Worm (Caenorhabditis elegans): Measurements from ENCODE around the gene ncr-2.

Gene ncr-2

DNA sequence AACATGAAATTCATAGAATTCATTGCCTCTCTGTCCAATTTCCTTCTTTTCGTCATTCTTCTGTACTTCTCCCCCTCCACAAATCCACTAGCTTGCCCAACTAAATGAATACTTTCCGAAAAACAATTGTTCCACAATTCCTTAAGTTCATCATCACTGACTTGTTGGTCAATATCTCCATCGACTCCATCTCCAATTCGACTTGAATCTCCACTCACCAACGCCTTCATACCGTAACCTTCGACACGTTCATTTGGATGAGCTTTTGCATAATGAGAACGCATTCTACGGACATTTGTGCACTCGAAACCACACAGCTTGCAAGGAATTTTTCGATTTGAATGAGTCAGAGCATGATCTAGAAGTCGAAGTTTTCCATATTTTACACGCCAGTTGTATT lies 17.2 kb upstream of the ncr-2 start:
- TF ChIP-seq ama-1 (optimal IDR thresholded peaks at IDR 0.05) (no peak), scrt-1 (GFP tag; IDR thresholded peaks at IDR 0.05) (no peak), B0310.2 (tag; optimal IDR thresholded peaks at IDR 0.05) (no peak), hmbx-1 (tag; optimal IDR thresholded peaks at IDR 0.05) (no peak), tbx-11 (GFP tag; IDR thresholded peaks at IDR 0.05) (no peak), F13C5.2 (tag; optimal IDR thresholded peaks at IDR 0.05) (no peak), tra-4 (tag; optimal IDR thresholded peaks at IDR 0.05) (no peak), sea-1 (GFP tag; conservative IDR thresholded peaks at IDR 0.05) (no peak), pes-1 (GFP tag; IDR thresholded peaks at IDR 0.05) (no peak), ceh-13 (GFP tag; optimal IDR thresholded peaks at IDR 0.05) (no peak), ceh-36 (tag; optimal IDR thresholded peaks at IDR 0.05) (no peak), hmg-4 (GFP tag; optimal IDR thresholded peaks at IDR 0.05) (no peak), hnd-1 (tag; optimal IDR thresholded peaks at IDR 0.05) (no peak), ets-7 (tag; optimal IDR thresholded peaks at IDR 0.05) (no peak), flt-1 (GFP tag; IDR thresholded peaks at IDR 0.05) (no peak), tbx-37 (GFP tag; conservative IDR thresholded peaks at IDR 0.05) (no peak), aly-1 (tag; optimal IDR thresholded peaks at IDR 0.05) (no peak)

DNA sequence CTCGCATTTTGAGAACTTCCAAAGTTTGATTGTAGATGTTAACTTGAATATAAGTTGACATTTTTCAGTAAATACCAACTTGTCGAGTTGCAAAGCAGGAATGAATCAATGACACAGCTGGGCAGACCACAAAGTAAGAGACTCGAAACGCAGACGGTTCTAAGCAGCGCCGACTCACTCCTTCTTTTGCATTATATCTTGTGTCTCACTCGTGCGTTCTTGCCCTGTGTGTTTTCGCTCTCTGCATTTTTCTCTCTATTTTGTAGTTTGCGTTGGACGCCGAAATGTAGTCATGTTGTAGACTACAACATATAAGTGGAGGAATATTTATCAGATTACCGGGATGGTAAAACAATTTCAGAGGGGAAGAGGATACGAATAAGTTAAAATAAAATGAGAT lies 15.3 kb upstream of the ncr-2 start, which contains the start of gene C02F5.12:
C02F5.12 (minus strand) TSS at position 221 of the 400 bp plus-strand sequence.
- TF ChIP-seq ama-1 (optimal IDR thresholded peaks at IDR 0.05): no peak
- TF ChIP-seq scrt-1 (GFP tag; IDR thresholded peaks at IDR 0.05): no peak
- no peak for TF ChIP-seq tbx-37 (GFP tag; conservative IDR thresholded peaks at IDR 0.05)
- no peak for TF ChIP-seq hnd-1 (tag; optimal IDR thresholded peaks at IDR 0.05)
- no peak for TF ChIP-seq ceh-36 (tag; optimal IDR thresholded peaks at IDR 0.05)
- TF ChIP-seq aly-1 (tag; optimal IDR thresholded peaks at IDR 0.05): no peak
- no peak for TF ChIP-seq hmg-4 (GFP tag; optimal IDR thresholded peaks at IDR 0.05)
- TF ChIP-seq ceh-13 (GFP tag; optimal IDR thresholded peaks at IDR 0.05): no peak
- TF ChIP-seq B0310.2 (tag; optimal IDR thresholded peaks at IDR 0.05): no peak
- TF ChIP-seq sea-1 (GFP tag; conservative IDR thresholded peaks at IDR 0.05): no peak
- no peak for TF ChIP-seq flt-1 (GFP tag; IDR thresholded peaks at IDR 0.05)
- TF ChIP-seq F13C5.2 (tag; optimal IDR thresholded peaks at IDR 0.05): no peak
- no peak for TF ChIP-seq pes-1 (GFP tag; IDR thresholded peaks at IDR 0.05)
- no peak for TF ChIP-seq tbx-11 (GFP tag; IDR thresholded peaks at IDR 0.05)
- no peak for TF ChIP-seq ets-7 (tag; optimal IDR thresholded peaks at IDR 0.05)
- TF ChIP-seq hmbx-1 (tag; optimal IDR thresholded peaks at IDR 0.05): no peak
- TF ChIP-seq tra-4 (tag; optimal IDR thresholded peaks at IDR 0.05): no peak

DNA sequence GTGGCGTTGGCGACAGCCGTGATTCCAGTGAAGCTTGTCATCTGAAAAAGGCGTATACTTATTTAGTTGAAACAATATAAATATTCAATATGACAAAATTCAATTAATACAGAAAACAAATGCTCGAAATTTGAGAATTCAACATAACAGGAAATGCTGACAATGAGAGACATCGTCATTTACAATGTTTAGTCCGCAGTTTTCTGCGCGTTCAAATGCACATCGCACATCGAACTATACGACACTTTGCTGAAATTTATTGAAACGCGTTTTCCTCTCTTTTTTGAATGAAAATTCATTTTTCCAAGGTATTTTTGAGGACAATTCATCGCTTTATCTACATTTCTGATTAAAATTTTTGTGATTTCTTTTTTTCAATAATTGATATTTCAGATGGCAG lies 14.1 kb upstream of the ncr-2 start, which contains the start of the genes pbs-6 and cids-1:
pbs-6 (minus strand) TSS at position 41 of the 400 bp plus-strand sequence.
cids-1 (plus strand) TSS at position 394 of the 400 bp plus-strand sequence.
- TF ChIP-seq ets-7 (tag; optimal IDR thresholded peaks at IDR 0.05) (no peak), sea-1 (GFP tag; conservative IDR thresholded peaks at IDR 0.05) (no peak), hnd-1 (tag; optimal IDR thresholded peaks at IDR 0.05) (no peak), flt-1 (GFP tag; IDR thresholded peaks at IDR 0.05) (no peak), tra-4 (tag; optimal IDR thresholded peaks at IDR 0.05) (no peak), hmbx-1 (tag; optimal IDR thresholded peaks at IDR 0.05) (no peak), tbx-11 (GFP tag; IDR thresholded peaks at IDR 0.05) (no peak), ama-1 (optimal IDR thresholded peaks at IDR 0.05) (no peak), scrt-1 (GFP tag; IDR thresholded peaks at IDR 0.05) (no peak), aly-1 (tag; optimal IDR thresholded peaks at IDR 0.05) (no peak), ceh-36 (tag; optimal IDR thresholded peaks at IDR 0.05) (no peak)

DNA sequence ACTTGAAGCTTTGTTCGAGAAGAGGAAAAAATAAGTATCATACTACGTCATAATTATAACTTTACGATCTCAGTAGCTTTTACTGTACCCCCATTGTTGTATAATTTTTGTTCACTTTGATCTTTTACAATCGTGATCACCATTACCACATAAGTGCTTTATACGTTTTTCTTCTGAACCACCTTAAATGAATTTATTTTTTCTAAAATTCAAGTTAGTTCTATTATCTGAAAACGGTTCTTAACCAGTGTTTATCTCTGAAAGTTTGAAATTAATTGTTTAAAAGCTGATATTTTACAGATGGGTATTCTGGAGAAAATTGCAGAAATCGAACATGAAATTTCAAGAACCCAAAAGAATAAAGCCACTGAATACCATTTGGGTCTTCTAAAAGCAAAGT lies 12.6 kb upstream of the ncr-2 start, which contains the start of gene C02F5.3:
C02F5.3 (plus strand) TSS at position 301 of the 400 bp plus-strand sequence.
- TF ChIP-seq ceh-13 (GFP tag; optimal IDR thresholded peaks at IDR 0.05) (no peak), hnd-1 (tag; optimal IDR thresholded peaks at IDR 0.05) (no peak), ama-1 (optimal IDR thresholded peaks at IDR 0.05) (no peak), scrt-1 (GFP tag; IDR thresholded peaks at IDR 0.05) (no peak), pes-1 (GFP tag; IDR thresholded peaks at IDR 0.05) (no peak), ceh-36 (tag; optimal IDR thresholded peaks at IDR 0.05) (no peak), sea-1 (GFP tag; conservative IDR thresholded peaks at IDR 0.05) (no peak), tbx-11 (GFP tag; IDR thresholded peaks at IDR 0.05) (no peak), hmbx-1 (tag; optimal IDR thresholded peaks at IDR 0.05) (no peak), hmg-4 (GFP tag; optimal IDR thresholded peaks at IDR 0.05) (no peak)

DNA sequence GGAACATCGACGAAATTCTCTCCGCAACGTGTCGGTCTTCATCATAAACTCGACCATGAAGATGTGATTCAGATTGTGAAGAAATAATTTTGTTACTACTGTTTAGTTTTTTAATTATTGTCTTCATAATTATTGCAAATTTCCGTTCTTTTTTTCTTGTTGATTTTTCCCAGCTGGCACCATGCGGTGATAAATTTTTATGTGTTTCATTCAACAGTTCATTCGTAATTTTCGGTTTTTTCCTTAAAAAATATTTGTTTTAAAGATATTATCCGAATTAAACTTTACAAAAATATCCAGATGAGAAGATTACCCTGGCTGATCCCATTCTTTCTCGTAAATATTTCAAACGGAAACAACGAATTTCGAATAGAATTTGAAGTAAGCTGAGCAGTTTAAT lies 11.1 kb upstream of the ncr-2 start, which contains the start of gene C02F5.13:
C02F5.13 (plus strand) TSS at position 301 of the 400 bp plus-strand sequence.
- TF ChIP-seq B0310.2 (tag; optimal IDR thresholded peaks at IDR 0.05) (no peak), sea-1 (GFP tag; conservative IDR thresholded peaks at IDR 0.05) (no peak), pes-1 (GFP tag; IDR thresholded peaks at IDR 0.05) (no peak), tbx-37 (GFP tag; conservative IDR thresholded peaks at IDR 0.05) (no peak), flt-1 (GFP tag; IDR thresholded peaks at IDR 0.05) (no peak), ceh-13 (GFP tag; optimal IDR thresholded peaks at IDR 0.05) (no peak), hmbx-1 (tag; optimal IDR thresholded peaks at IDR 0.05) (no peak), aly-1 (tag; optimal IDR thresholded peaks at IDR 0.05) (no peak), tra-4 (tag; optimal IDR thresholded peaks at IDR 0.05) (no peak), hmg-4 (GFP tag; optimal IDR thresholded peaks at IDR 0.05) (no peak), hnd-1 (tag; optimal IDR thresholded peaks at IDR 0.05) (no peak), tbx-11 (GFP tag; IDR thresholded peaks at IDR 0.05) (no peak), F13C5.2 (tag; optimal IDR thresholded peaks at IDR 0.05) (no peak), ceh-36 (tag; optimal IDR thresholded peaks at IDR 0.05) (no peak), scrt-1 (GFP tag; IDR thresholded peaks at IDR 0.05) (no peak), ama-1 (optimal IDR thresholded peaks at IDR 0.05) (no peak), ets-7 (tag; optimal IDR thresholded peaks at IDR 0.05) (no peak)

DNA sequence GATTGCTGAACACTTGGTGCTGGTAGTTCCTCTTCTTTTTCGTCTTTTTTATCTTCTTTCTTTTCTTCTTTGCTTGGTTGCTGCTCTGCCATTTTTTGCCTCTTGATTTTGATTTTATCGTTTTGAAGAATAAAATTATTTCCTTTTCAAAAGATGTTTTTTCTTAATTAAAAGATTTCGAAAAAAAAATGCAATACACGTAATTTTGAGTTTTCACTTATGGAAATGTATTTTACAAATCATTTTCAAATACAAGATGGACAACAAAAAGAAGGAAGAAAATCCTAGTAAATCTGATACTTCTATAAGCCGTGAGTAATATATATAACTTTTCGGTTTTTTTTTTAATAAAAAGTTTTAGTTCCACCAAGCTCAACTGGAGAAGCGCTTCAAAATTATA lies 8.8 kb upstream of the ncr-2 start, which contains the start of the genes C02F5.10 and C02F5.2:
C02F5.10 (minus strand) TSS at position 101 of the 400 bp plus-strand sequence.
C02F5.2 (plus strand) TSS at position 239 of the 400 bp plus-strand sequence.
- TF ChIP-seq F13C5.2 (tag; optimal IDR thresholded peaks at IDR 0.05) (no peak), flt-1 (GFP tag; IDR thresholded peaks at IDR 0.05) (no peak), tra-4 (tag; optimal IDR thresholded peaks at IDR 0.05) (no peak), aly-1 (tag; optimal IDR thresholded peaks at IDR 0.05) (no peak), hmg-4 (GFP tag; optimal IDR thresholded peaks at IDR 0.05) (no peak), tbx-37 (GFP tag; conservative IDR thresholded peaks at IDR 0.05) (no peak), B0310.2 (tag; optimal IDR thresholded peaks at IDR 0.05) (no peak), hnd-1 (tag; optimal IDR thresholded peaks at IDR 0.05) (no peak), ama-1 (optimal IDR thresholded peaks at IDR 0.05) (no peak)
